Worm (Caenorhabditis elegans) whole organism, L2 larva: ENCODE results near the gene Y48B6A.5.
A peak's percentile ranks its signal among the peaks of the same experiment; 100 is the strongest.

Source experiments
- C34F6.9 ChIP-seq: fragments of 150-350 bp; optimal IDR thresholded peaks from 2 replicates; lab custom pipeline; 2014; ENCODE audit warnings: missing biosample characterization, missing genetic modification characterization
- F13H6.1 ChIP-seq: sonication (generic microtip); optimal IDR thresholded peaks from 2 replicates; lab custom pipeline; 2016; ENCODE audit warnings: missing genetic modification characterization, missing compliant biosample characterization
- R02D3.7 ChIP-seq: fragments of 150-350 bp; optimal IDR thresholded peaks from 2 replicates; lab custom pipeline; 2014; ENCODE audit warnings: missing biosample characterization, missing genetic modification characterization
- Y55F3AM.14 ChIP-seq: fragments of 200-800 bp; sonication (Bioruptor generic); optimal IDR thresholded peaks from 2 replicates; lab custom pipeline; 2018; ENCODE audit warnings: mild to moderate bottlenecking, missing genetic modification characterization, missing compliant biosample characterization
- ZK546.5 ChIP-seq: sonication (generic microtip); optimal IDR thresholded peaks from 2 replicates; lab custom pipeline; 2017; ENCODE audit warnings: missing biosample characterization, missing genetic modification characterization
- ama-1 ChIP-seq: fragments of 150-350 bp; optimal IDR thresholded peaks from 2 replicates; lab custom pipeline; 2018; ENCODE audit warnings: inconsistent platforms
- blmp-1 ChIP-seq: sonication (generic microtip); optimal IDR thresholded peaks from 2 replicates; lab custom pipeline; 2017; ENCODE audit warnings: missing genetic modification characterization, mild to moderate bottlenecking, missing compliant biosample characterization, antibody characterized with exemption, moderate library complexity; ENCODE audit not compliant: insufficient read depth
- ceh-16 ChIP-seq: fragments of 150-350 bp; optimal IDR thresholded peaks from 2 replicates; lab custom pipeline; 2014; ENCODE audit warnings: missing biosample characterization, missing genetic modification characterization
- crh-2 ChIP-seq: sonication (generic microtip); optimal IDR thresholded peaks from 2 replicates; lab custom pipeline; 2017; ENCODE audit warnings: missing biosample characterization, missing genetic modification characterization
- dmd-4 ChIP-seq: sonication (generic microtip); optimal IDR thresholded peaks from 2 replicates; lab custom pipeline; 2017; ENCODE audit warnings: missing biosample characterization, missing genetic modification characterization
- egl-27 ChIP-seq: sonication (generic microtip); optimal IDR thresholded peaks from 3 replicates; lab custom pipeline; 2017; ENCODE audit warnings: missing biosample characterization, missing genetic modification reagents, missing genetic modification characterization
- elt-3 ChIP-seq: sonication (generic microtip); optimal IDR thresholded peaks from 2 replicates; lab custom pipeline; 2017; ENCODE audit warnings: missing biosample characterization, missing genetic modification characterization
- fos-1 ChIP-seq: fragments of 150-350 bp; optimal IDR thresholded peaks from 2 replicates; lab custom pipeline; 2014; ENCODE audit warnings: missing biosample characterization, missing genetic modification characterization
- gmeb-1 ChIP-seq: fragments of 150-350 bp; optimal IDR thresholded peaks from 2 replicates; lab custom pipeline; 2014; ENCODE audit warnings: missing biosample characterization, missing genetic modification characterization
- lin-13 ChIP-seq: fragments of 150-350 bp; optimal IDR thresholded peaks from 2 replicates; lab custom pipeline; 2014; ENCODE audit warnings: missing biosample characterization, missing genetic modification reagents, missing genetic modification characterization
- lsy-2 ChIP-seq, 2 experiments: fragments of 150-350 bp in 1 of 2; sonication (generic microtip) in 1 of 2; optimal IDR thresholded peaks; 2 replicates each; lab custom pipeline; 2014 to 2017; ENCODE audit warnings: missing biosample characterization in 2 of 2, missing genetic modification characterization in 2 of 2
- mab-5 ChIP-seq: fragments of 150-350 bp; optimal IDR thresholded peaks from 2 replicates; lab custom pipeline; 2014; ENCODE audit warnings: missing biosample characterization, missing genetic modification characterization
- nhr-10 ChIP-seq: sonication (generic microtip); optimal IDR thresholded peaks from 2 replicates; lab custom pipeline; 2017; ENCODE audit warnings: missing biosample characterization, missing genetic modification characterization
- nhr-11 ChIP-seq: fragments of 150-350 bp; optimal IDR thresholded peaks from 2 replicates; lab custom pipeline; 2014; ENCODE audit warnings: missing biosample characterization, missing genetic modification characterization
- nhr-12 ChIP-seq: fragments of 150-350 bp; optimal IDR thresholded peaks from 2 replicates; lab custom pipeline; 2014; ENCODE audit warnings: missing biosample characterization, missing genetic modification characterization
- nhr-129 ChIP-seq: fragments of 150-350 bp; optimal IDR thresholded peaks from 2 replicates; lab custom pipeline; 2014; ENCODE audit warnings: missing biosample characterization, missing genetic modification characterization
- nhr-23 ChIP-seq: fragments of 150-350 bp; optimal IDR thresholded peaks from 2 replicates; lab custom pipeline; 2014; ENCODE audit warnings: missing biosample characterization, missing genetic modification reagents, missing genetic modification characterization
- nhr-25 ChIP-seq: fragments of 150-350 bp; sonication (generic microtip); optimal IDR thresholded peaks from 3 replicates; lab custom pipeline; 2014; ENCODE audit warnings: missing biosample characterization, missing genetic modification characterization
- nhr-6 ChIP-seq: fragments of 150-350 bp; optimal IDR thresholded peaks from 2 replicates; lab custom pipeline; 2014; ENCODE audit warnings: missing biosample characterization, missing genetic modification characterization
- peb-1 ChIP-seq: fragments of 150-350 bp; optimal IDR thresholded peaks from 2 replicates; lab custom pipeline; 2014; ENCODE audit warnings: missing biosample characterization, missing genetic modification characterization
- sma-9 ChIP-seq, 2 experiments: fragments of 150-350 bp in 1 of 2; sonication (generic microtip) in 1 of 2; optimal IDR thresholded peaks; 2 replicates each; lab custom pipeline; 2014 to 2016; ENCODE audit warnings: missing genetic modification characterization in 2 of 2, mild to moderate bottlenecking in 1 of 2, missing biosample characterization in 1 of 2, missing compliant biosample characterization in 1 of 2, missing genetic modification reagents in 1 of 2, moderate library complexity in 1 of 2
- snpc-4 ChIP-seq: fragments of 150-350 bp; optimal IDR thresholded peaks from 2 replicates; lab custom pipeline; 2014; ENCODE audit warnings: missing biosample characterization, missing genetic modification characterization
- unc-55 ChIP-seq: fragments of 150-350 bp; sonication (generic microtip); optimal IDR thresholded peaks from 3 replicates; lab custom pipeline; 2014; ENCODE audit warnings: missing biosample characterization, missing genetic modification reagents, missing genetic modification characterization
- zag-1 ChIP-seq: fragments of 150-350 bp; optimal IDR thresholded peaks from 2 replicates; lab custom pipeline; 2014; ENCODE audit warnings: missing biosample characterization, missing genetic modification characterization
- ztf-1 ChIP-seq: fragments of 200-800 bp; sonication (Bioruptor generic); conservative IDR thresholded peaks from 2 replicates; pipeline ENCODE4 v1.3.6; 2022; ENCODE audit warnings: missing genetic modification characterization, missing compliant biosample characterization
- ztf-11 ChIP-seq: sonication (generic microtip); optimal IDR thresholded peaks from 2 replicates; lab custom pipeline; 2017; ENCODE audit warnings: missing biosample characterization, missing genetic modification characterization
- ztf-4 ChIP-seq: fragments of 150-350 bp; optimal IDR thresholded peaks from 2 replicates; lab custom pipeline; 2014; ENCODE audit warnings: missing biosample characterization, missing genetic modification characterization

Gene Y48B6A.5

DNA sequence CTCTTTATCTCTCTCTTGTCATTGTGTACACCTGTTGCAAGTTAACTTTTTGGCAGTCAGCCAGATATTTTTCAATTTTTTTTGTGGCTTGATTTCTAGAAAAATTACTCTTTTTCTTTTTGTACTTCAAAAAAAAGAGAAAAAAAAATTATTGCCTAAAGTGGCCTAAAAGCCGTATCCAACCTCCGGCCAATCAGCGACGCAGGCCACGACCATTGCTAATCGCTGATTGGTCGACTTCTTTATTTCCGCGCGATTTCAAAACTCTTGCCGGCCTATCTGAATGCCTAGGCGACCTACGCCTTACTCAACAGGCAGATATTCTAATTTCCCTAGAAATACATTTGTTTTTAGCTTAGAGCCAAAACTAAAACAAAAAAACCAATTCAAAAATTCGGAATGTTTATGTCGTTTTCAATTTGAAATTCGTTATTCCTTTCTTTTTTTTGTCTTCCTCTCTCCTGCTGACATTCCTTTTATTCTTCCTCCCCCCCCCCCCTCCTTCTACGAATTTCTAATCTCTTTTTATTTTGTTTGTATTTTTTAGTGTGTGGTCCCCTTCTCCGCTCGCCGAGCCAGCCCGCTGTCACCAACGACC is 22.6 kb upstream of the Y48B6A.5 start, which contains the start of gene ace-4:
ace-4 (plus strand) TSS at position 548 of the 598 bp plus-strand sequence.
- TF ChIP-seq ztf-1 (GFP tag; lab: Robert Waterston, UW): no peak
- TF ChIP-seq ztf-11 (tag; lab: Kevin White, UChicago): no peak

DNA sequence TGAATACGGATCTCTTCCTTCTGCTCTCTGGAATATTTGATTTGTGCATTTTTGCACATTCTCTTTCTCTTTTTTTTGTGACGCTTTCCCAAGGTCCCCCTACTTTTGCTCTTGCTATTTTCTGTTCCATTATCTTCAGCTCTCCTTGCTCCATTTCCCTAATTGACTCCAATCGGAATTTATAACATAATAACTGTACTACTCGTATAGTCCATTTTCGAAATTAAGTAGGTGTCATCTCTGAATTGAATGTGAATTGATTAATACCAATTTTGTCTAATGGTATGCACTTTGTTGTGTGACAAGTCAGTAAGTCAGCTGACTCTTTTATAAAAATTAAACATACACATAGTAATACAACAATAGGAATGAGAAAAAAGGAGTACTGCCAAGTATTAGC is 20.9 kb upstream of the Y48B6A.5 start:
- TF ChIP-seq lsy-2 (tag; optimal IDR thresholded peaks at IDR 0.05; lab: Kevin White, UChicago) (peak in 1 of 2 experiments; percentile 9), egl-27 (tag; lab: Kevin White, UChicago) (no peak)

ce11 chrII:14187456-14187855 is 12.5 kb upstream of the Y48B6A.5 start:
- TF ChIP-seq Y55F3AM.14 (GFP tag; lab: Kevin White, UChicago) (no peak), fos-1 (tag; lab: Kevin White, UChicago) (no peak), nhr-6 (no peak), nhr-10 (tag; lab: Kevin White, UChicago) (no peak), C34F6.9 (no peak), ZK546.5 (tag; lab: Kevin White, UChicago) (no peak), nhr-23 (tag; lab: Kevin White, UChicago) (no peak), mab-5 (tag; lab: Kevin White, UChicago) (no peak), blmp-1 (tag; lab: Kevin White, UChicago) (no peak)

DNA sequence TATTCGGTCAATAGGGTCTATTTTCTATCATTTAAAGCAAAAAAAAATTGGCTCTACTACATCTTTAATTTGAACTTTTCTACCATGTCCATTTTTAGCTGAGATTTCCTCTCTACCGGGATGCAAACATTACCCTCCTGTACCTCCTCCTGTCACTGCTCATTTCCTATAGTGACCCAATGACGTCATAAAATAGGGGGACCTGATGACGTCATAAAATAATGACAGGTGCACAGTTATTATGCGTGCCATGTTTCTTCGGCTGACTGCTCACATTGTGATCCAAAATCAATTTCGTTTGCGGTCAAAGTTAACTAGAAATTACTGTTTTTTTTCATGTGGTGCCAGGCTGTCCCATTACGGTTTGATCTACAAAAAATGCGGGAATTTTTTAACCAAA is 11.9 kb upstream of the Y48B6A.5 start:
- TF ChIP-seq nhr-23 (tag; lab: Kevin White, UChicago): no peak
- TF ChIP-seq ceh-16 (tag; lab: Kevin White, UChicago): no peak
- TF ChIP-seq unc-55 (GFP tag; lab: Kevin White, UChicago): no peak
- no peak for TF ChIP-seq fos-1 (tag; lab: Kevin White, UChicago)
- TF ChIP-seq lin-13 (GFP tag; lab: Kevin White, UChicago): no peak
- no peak for TF ChIP-seq elt-3 (tag; lab: Kevin White, UChicago)
- no peak for TF ChIP-seq nhr-25 (tag; lab: Kevin White, UChicago)
- no peak for TF ChIP-seq R02D3.7 (tag; lab: Kevin White, UChicago)
- TF ChIP-seq ama-1 (lab: Kevin White, UChicago): no peak
- no peak for TF ChIP-seq zag-1
- no peak for TF ChIP-seq F13H6.1
- no peak for TF ChIP-seq dmd-4 (tag; lab: Kevin White, UChicago)
- TF ChIP-seq nhr-12 (tag; lab: Kevin White, UChicago): no peak
- TF ChIP-seq crh-2 (tag; lab: Kevin White, UChicago): no peak
- no peak for TF ChIP-seq nhr-129 (tag; lab: Kevin White, UChicago)
- no peak for TF ChIP-seq snpc-4
- no peak for TF ChIP-seq sma-9 (GFP tag; optimal IDR thresholded peaks at IDR 0.05; lab: Kevin White, UChicago)
- TF ChIP-seq sma-9 (tag; optimal IDR thresholded peaks at IDR 0.05; lab: Kevin White, UChicago): no peak

- TF ChIP-seq elt-3 (tag; lab: Kevin White, UChicago) (no peak), peb-1 (tag; lab: Kevin White, UChicago) (no peak), blmp-1 (tag; lab: Kevin White, UChicago) (no peak), F13H6.1 (peak; percentile 29), unc-55 (GFP tag; lab: Kevin White, UChicago) (peak; percentile 31), gmeb-1 (no peak), nhr-11 (tag; lab: Kevin White, UChicago) (no peak)
Observed at ce11 chrII:14178233-14178969, 3.4 kb upstream of the Y48B6A.5 start, which contains the start of gene efhd-1. Gene efhd-1, plus strand, starts transcription at chrII:14178814.

ce11 chrII:14176642-14177041 is 1.6 kb upstream of the Y48B6A.5 start:
- TF ChIP-seq ztf-4 (tag; lab: Kevin White, UChicago) (no peak), F13H6.1 (peak; percentile 28), mab-5 (tag; lab: Kevin White, UChicago) (no peak)
